Worm (Caenorhabditis elegans) whole organism, L4/young adult: ENCODE results near the gene clc-13.

Experiments
- W03F9.2 ChIP-seq: fragments of 150-350 bp; optimal IDR thresholded peaks from 2 replicates; lab custom pipeline; 2014; ENCODE audit warnings: missing biosample characterization, missing genetic modification characterization
- dao-5 ChIP-seq: sonication (generic microtip); optimal IDR thresholded peaks from 2 replicates; lab custom pipeline; 2016; ENCODE audit warnings: missing genotype, missing genetic modification characterization, moderate library complexity, missing compliant biosample characterization
- him-1 ChIP-seq: sonication (generic microtip); optimal IDR thresholded peaks from 2 replicates; lab custom pipeline; 2016; ENCODE audit warnings: missing genotype, missing genetic modification reagents, missing genetic modification characterization, missing compliant biosample characterization

Gene clc-13

DNA sequence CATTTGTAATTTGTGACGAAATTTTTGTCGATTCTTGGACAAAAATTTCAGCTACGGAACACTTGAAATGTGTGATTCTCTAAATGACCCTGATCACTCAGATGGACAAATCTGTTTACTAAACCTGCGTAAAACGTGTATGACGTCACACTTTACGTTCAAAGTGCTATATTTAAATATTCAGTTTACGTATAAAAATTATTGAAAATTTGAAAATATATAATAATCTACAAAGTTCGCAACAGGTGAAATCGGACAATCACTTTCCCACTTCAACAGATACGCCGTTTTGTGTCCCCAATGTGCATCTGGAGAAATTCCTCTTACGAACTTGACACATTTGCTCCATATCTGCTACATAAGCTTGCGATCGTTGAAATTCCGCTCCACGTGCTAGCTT is 9.0 kb upstream of the clc-13 start, which contains the start of gene srh-131:
Gene srh-131, plus strand, starts transcription at position 301 of the 400 bp plus-strand sequence.
- TF ChIP-seq him-1 (no peak), dao-5 (no peak), W03F9.2 (tag; lab: Kevin White, UChicago) (no peak)

DNA sequence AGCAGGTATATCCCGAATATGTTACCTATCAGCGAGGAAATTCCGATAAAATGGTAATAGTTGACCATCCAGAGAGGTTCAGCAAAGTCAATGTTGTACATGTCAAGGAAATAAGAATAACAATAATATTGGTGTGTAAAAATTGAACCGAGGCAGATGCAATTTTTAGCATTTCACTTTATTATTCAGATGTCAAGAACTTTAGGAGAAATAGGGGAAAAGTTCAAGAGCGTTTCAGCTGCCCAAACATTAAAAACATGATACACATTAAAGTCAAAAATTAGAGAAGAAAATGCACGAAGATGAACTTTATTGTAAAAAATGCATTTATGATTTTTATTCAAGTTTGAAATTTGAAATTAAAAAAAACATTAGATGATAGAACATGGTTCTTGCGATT is 5.9 kb upstream of the clc-13 start, which contains the start of gene sri-69:
Gene sri-69, minus strand, starts transcription at position 101 of the 400 bp plus-strand sequence.
- TF ChIP-seq W03F9.2 (tag; lab: Kevin White, UChicago): no peak
- TF ChIP-seq dao-5: no peak

DNA sequence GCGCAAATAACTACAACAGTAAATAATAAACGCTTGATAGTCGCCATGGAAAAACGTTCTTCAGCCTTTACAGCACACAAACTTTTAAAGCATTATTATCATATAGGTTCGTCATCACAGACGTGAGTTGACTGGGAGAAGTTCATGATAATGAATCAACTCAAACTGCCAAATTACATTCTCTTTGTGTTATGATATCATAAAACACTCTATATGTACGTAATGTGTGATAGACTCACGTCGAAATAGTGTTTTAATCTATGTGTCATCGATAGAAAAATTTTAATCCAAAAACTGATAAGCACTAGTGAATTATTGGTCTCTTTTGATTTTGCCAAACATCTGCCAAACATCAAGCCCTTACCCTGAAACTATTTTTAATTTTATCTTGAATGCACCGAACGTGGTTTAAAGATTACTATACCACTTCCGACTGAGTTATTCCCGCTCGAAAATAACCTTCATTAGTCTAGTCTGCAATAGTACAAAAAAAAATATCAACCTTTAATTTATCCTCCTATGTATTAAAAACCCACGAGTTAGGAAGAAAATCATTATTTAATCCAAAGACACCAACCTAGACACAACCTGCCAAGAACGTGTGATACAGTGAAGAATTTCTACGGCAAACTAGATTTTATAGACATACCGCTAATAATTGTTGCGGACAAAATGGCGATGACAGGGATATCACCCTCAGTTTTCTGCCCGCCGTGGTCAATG is 4.7 kb upstream of the clc-13 start, which contains the start of the genes clc-12 and clec-240:
Gene clc-12, minus strand, starts transcription at position 47 of the 723 bp plus-strand sequence.
Gene clec-240, plus strand, starts transcription at position 673 of the 723 bp plus-strand sequence.
- no peak for TF ChIP-seq W03F9.2 (tag; lab: Kevin White, UChicago)
- TF ChIP-seq him-1: no peak
- no peak for TF ChIP-seq dao-5

DNA sequence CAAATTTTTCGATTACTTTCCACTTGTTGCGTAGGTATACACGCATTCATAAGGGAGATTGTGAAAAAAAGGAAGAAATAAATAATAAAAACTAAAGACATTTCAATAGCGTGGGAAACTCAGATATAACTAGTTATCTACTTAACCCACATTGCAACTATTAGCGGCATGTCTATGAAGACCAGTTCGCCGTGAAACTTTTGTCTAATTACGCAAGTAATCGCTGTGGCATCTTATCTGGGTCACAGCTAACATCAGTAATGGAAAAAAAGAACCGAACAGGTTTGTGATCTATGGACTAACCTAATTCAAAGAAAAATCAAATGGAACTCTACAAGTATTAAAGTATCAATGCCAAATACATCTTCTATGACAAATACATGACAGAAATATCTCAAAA is 976 bp upstream of the clc-13 start, which contains the start of gene clec-241:
Gene clec-241, minus strand, starts transcription at position 101 of the 400 bp plus-strand sequence.
- TF ChIP-seq dao-5 (no peak), W03F9.2 (tag; lab: Kevin White, UChicago) (no peak), him-1 (no peak)

- TF ChIP-seq W03F9.2 (tag; lab: Kevin White, UChicago) (no peak), him-1 (no peak), dao-5 (no peak)
Observed at ce11 chrV:17016787-17017186, 2.6 kb downstream of the clc-13 start, which contains the start of gene srh-97. TSS of gene srh-97 (plus strand) at chrV:17017087.

DNA sequence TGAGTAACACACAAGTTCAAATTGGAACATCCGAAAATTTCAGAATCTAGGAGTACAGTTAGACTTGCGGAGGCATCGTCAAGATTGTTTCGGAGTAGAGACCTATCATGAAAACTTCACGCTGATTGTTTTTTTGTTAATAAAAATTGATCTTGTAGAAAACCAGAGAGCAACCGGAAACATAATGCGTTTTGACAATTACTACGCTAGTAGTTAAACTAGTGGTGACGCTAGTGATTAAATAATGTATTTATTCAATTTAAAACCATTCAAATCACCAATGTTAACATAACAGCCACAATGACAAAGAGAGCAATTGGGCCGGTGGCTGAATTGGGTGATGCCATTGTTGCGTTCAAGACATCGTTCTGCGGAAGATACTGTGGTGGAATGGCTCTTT is 5.5 kb downstream of the clc-13 start, which contains the start of gene F49H6.17:
Gene F49H6.17, plus strand, starts transcription at position 301 of the 400 bp plus-strand sequence.
- TF ChIP-seq W03F9.2 (tag; lab: Kevin White, UChicago) (no peak), him-1 (no peak), dao-5 (no peak)

- TF ChIP-seq dao-5 (no peak), W03F9.2 (tag; lab: Kevin White, UChicago) (no peak), him-1 (no peak)
Observed at ce11 chrV:17021361-17021760, 7.2 kb downstream of the clc-13 start, which contains the start of gene F49H6.12. TSS of gene F49H6.12 (minus strand) at chrV:17021461.

ce11 chrV:17022613-17023322 is 8.6 kb downstream of the clc-13 start, which contains the start of the genes F49H6.8 and F49H6.5:
TSS of gene F49H6.8 (minus strand) at chrV:17022663.
TSS of gene F49H6.5 (plus strand) at chrV:17023241.
- no peak for TF ChIP-seq him-1

- TF ChIP-seq dao-5: no peak
- no peak for TF ChIP-seq him-1
- TF ChIP-seq W03F9.2 (tag; lab: Kevin White, UChicago): no peak
Observed at ce11 chrV:17026289-17026688, 12.1 kb downstream of the clc-13 start, which contains the start of gene F49H6.15. TSS of gene F49H6.15 (minus strand) at chrV:17026389.

DNA sequence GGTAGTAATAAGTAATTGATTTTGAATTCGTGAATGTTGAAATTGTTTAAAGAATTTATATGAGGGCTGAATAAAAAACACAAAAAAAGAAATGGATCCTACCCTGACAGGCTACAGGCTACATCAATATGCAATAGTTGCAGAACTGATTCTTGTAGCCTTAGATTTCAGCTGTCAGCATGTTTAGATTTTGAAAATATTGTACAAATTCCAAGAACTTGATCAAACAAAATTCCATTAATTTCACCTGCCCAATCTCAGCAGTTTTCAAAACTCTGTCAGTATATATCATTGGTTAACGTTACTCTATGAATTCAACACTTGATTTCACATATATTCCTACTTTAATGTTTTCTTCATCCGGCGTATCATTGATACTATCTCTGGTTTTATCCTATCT is 16.2 kb downstream of the clc-13 start:
- no peak for TF ChIP-seq W03F9.2 (tag; lab: Kevin White, UChicago)
- TF ChIP-seq dao-5: no peak
- TF ChIP-seq him-1: no peak

DNA sequence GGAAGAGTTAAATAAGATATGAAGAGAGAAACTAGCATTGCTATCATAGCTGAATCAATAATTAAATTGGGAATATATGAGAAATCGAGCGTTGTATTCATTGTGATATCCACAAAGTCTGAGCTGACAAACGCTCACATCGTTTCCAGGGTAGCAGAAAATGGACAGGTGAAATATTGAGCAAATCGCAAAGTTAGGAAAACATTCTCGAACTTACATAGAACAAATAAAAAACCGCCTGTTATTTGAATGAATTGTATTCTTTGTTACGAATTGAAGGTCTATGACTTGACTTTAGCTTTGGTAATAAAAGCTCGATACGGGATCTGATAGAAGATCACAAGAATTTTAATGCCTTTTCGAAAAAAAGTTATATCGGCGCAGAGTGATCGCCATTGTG is 21.6 kb downstream of the clc-13 start, which contains the start of gene srz-94:
Gene srz-94, minus strand, starts transcription at position 101 of the 400 bp plus-strand sequence.
- TF ChIP-seq dao-5: no peak
- no peak for TF ChIP-seq him-1

- TF ChIP-seq him-1 (no peak), W03F9.2 (tag; lab: Kevin White, UChicago) (no peak), dao-5 (no peak)
Observed at ce11 chrV:17042263-17042662, 28.1 kb downstream of the clc-13 start, which contains the start of gene hpo-33. TSS of gene hpo-33 (plus strand) at chrV:17042563.

DNA sequence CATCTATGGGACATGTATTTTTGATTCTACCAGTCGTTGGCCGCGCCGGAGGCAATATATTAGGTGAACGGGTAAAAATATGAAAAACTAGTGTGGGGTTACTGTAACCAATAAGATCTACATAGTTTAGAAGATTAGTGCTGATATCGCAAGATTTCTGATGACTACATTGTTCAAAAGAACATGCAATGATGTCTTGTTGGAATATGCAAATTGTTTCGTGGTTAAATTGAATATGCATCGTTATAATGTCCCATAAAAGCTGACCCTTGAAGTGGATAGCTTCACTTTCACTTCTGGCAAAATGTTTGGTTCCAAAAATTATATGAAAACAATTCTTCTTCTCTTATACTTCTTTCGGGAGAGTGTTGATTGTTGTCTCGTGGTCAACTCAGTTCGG is 30.3 kb downstream of the clc-13 start, which contains the start of gene F28B1.2:
Gene F28B1.2, plus strand, starts transcription at position 301 of the 400 bp plus-strand sequence.
- TF ChIP-seq dao-5: no peak
- no peak for TF ChIP-seq W03F9.2 (tag; lab: Kevin White, UChicago)
- no peak for TF ChIP-seq him-1

DNA sequence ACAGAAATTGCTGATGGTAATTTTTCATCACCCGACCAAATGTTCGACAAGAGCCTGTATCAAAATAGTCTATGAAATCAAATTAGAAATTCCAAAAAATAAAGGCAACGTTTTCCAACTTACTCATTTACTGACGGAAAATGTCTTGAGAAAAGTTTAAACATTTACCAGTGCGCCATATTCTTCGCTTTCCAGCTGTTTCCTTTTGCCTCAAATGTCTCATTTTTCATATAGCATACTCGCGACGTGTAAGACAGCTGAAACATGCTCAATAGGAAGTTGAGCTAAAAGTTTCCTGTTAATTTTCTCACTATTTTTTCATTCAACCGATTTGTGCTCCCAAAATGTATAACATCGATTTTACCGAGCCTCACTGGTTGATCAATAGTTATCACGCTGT is 45.8 kb downstream of the clc-13 start, which contains the start of gene sri-66:
Gene sri-66, plus strand, starts transcription at position 301 of the 400 bp plus-strand sequence.
- no peak for TF ChIP-seq W03F9.2 (tag; lab: Kevin White, UChicago)
- no peak for TF ChIP-seq dao-5
- TF ChIP-seq him-1: no peak
